Fruit fly (Drosophila melanogaster) whole organism, embryonic: Measurements from ENCODE around the gene CG7766.

Source experiments
- Adf1 ChIP-seq: fragments of 200-800 bp; sonication (Bioruptor generic); IDR thresholded peaks from 2 replicates; pipeline ENCODE4 v1.3.6; 2022; ENCODE audit warnings: missing biosample characterization, missing genetic modification characterization
- B-H1 ChIP-seq: fragments of 200-800 bp; sonication (Bioruptor generic); IDR thresholded peaks from 3 replicates; pipeline ENCODE4 v1.3.6; 2022; ENCODE audit warnings: missing biosample characterization, missing genetic modification characterization
- Bteb2 ChIP-seq: fragments of 200-800 bp; sonication (Bioruptor generic); optimal IDR thresholded peaks from 2 replicates; lab custom pipeline; 2016; ENCODE audit warnings: missing biosample characterization, missing genetic modification characterization
- CG10209 ChIP-seq: fragments of 200-800 bp; sonication (Bioruptor generic); optimal IDR thresholded peaks from 3 replicates; lab custom pipeline; 2017; ENCODE audit warnings: missing biosample characterization, mild to moderate bottlenecking, missing genetic modification characterization, missing genetic modification reagents
- CG10267 ChIP-seq: fragments of 200-800 bp; sonication (Bioruptor generic); optimal IDR thresholded peaks from 2 replicates; lab custom pipeline; 2018; ENCODE audit warnings: missing biosample characterization, mild to moderate bottlenecking, missing genetic modification characterization, moderate library complexity
- CG11456 ChIP-seq: fragments of 200-800 bp; sonication (Bioruptor generic); IDR thresholded peaks from 3 replicates; pipeline ENCODE4 v1.3.6; 2022; ENCODE audit warnings: missing biosample characterization, missing genetic modification characterization
- CG12236 ChIP-seq: fragments of 200-800 bp; sonication (Bioruptor generic); optimal IDR thresholded peaks from 2 replicates; lab custom pipeline; 2016; ENCODE audit warnings: missing biosample characterization, missing genetic modification characterization
- CG12299 ChIP-seq: fragments of 200-800 bp; sonication (Bioruptor generic); optimal IDR thresholded peaks from 2 replicates; lab custom pipeline; 2018; ENCODE audit warnings: missing biosample characterization, mild to moderate bottlenecking, missing genetic modification characterization
- CG14441 ChIP-seq: fragments of 200-800 bp; sonication (Bioruptor generic); IDR thresholded peaks from 2 replicates; pipeline ENCODE4 v1.3.6; 2022; ENCODE audit warnings: missing biosample characterization, missing genetic modification characterization
- CG14965 ChIP-seq: fragments of 200-800 bp; sonication (Bioruptor generic); optimal IDR thresholded peaks from 2 replicates; lab custom pipeline; 2016; ENCODE audit warnings: missing biosample characterization, missing genetic modification characterization, borderline replicate concordance
- CG15479 ChIP-seq: fragments of 200-800 bp; sonication (Bioruptor generic); optimal IDR thresholded peaks from 3 replicates; lab custom pipeline; 2019; ENCODE audit warnings: missing biosample characterization, mild to moderate bottlenecking, missing genetic modification characterization, moderate library complexity
- CG16779 ChIP-seq: fragments of 200-800 bp; sonication (Bioruptor generic); IDR thresholded peaks from 2 replicates; pipeline ENCODE4 v1.3.6; 2022; ENCODE audit warnings: missing biosample characterization, missing genetic modification characterization
- CG2712 ChIP-seq: fragments of 200-800 bp; optimal IDR thresholded peaks from 3 replicates; lab custom pipeline; 2019; ENCODE audit warnings: missing biosample characterization, mild to moderate bottlenecking, missing genetic modification characterization, moderate library complexity
- CG32532 ChIP-seq: fragments of 200-800 bp; sonication (Bioruptor generic); IDR thresholded peaks from 2 replicates; pipeline ENCODE4 v1.3.6; 2022; ENCODE audit warnings: missing biosample characterization, missing genetic modification characterization
- CG3847 ChIP-seq: fragments of 200-800 bp; sonication (Bioruptor generic); IDR thresholded peaks from 2 replicates; pipeline ENCODE4 v1.3.6; 2022; ENCODE audit warnings: missing biosample characterization, missing genetic modification characterization
- CG42726 ChIP-seq: fragments of 200-800 bp; sonication (Bioruptor generic); IDR thresholded peaks from 2 replicates; pipeline ENCODE4 v1.3.6; 2022; ENCODE audit warnings: missing biosample characterization, missing genetic modification characterization; ENCODE audit not compliant: partially characterized antibody
- CG4328 ChIP-seq: fragments of 200-800 bp; sonication (Bioruptor generic); optimal IDR thresholded peaks from 3 replicates; lab custom pipeline; 2017; ENCODE audit warnings: missing biosample characterization, missing genetic modification reagents, missing genetic modification characterization
- CG4404 ChIP-seq: fragments of 200-800 bp; sonication (Bioruptor generic); IDR thresholded peaks from 2 replicates; pipeline ENCODE4 v1.3.6; 2022; ENCODE audit warnings: missing biosample characterization, missing genetic modification characterization
- CG5953 ChIP-seq: fragments of 200-800 bp; sonication (Bioruptor generic); IDR thresholded peaks from 2 replicates; pipeline ENCODE4 v1.3.6; 2022; ENCODE audit warnings: missing biosample characterization, missing genetic modification characterization
- CG8089 ChIP-seq: fragments of 200-800 bp; sonication (Bioruptor generic); optimal IDR thresholded peaks from 3 replicates; lab custom pipeline; 2016; ENCODE audit warnings: missing biosample characterization, missing genetic modification characterization
- CG8765 ChIP-seq: fragments of 200-800 bp; sonication (Bioruptor generic); IDR thresholded peaks from 2 replicates; pipeline ENCODE4 v1.3.6; 2022; ENCODE audit warnings: missing biosample characterization, missing genetic modification characterization
- Camta ChIP-seq: fragments of 200-800 bp; sonication (Bioruptor generic); optimal IDR thresholded peaks from 2 replicates; lab custom pipeline; 2016; ENCODE audit warnings: missing biosample characterization, missing genetic modification characterization
- D ChIP-seq, 2 experiments: fragments of 200-800 bp in 1 of 2; fragments of >200 bp in 1 of 2; sonication (Bioruptor generic) in 1 of 2; optimal IDR thresholded peaks; 2 replicates in 1 of 2; 3 replicates in 1 of 2; lab custom pipeline; 2017; ENCODE audit warnings: mild to moderate bottlenecking in 1 of 2, missing biosample characterization in 1 of 2, missing genetic modification characterization in 1 of 2, missing genetic modification reagents in 1 of 2
- E2f2 ChIP-seq: fragments of 200-800 bp; sonication (Bioruptor generic); IDR thresholded peaks from 2 replicates; pipeline ENCODE4 v1.3.6; 2022; ENCODE audit warnings: missing biosample characterization, missing genetic modification characterization
- HLHmδ ChIP-seq: fragments of 200-800 bp; sonication (Bioruptor generic); optimal IDR thresholded peaks from 2 replicates; lab custom pipeline; 2018; ENCODE audit warnings: missing biosample characterization, mild to moderate bottlenecking, missing genetic modification characterization, moderate library complexity
- Hmx ChIP-seq: fragments of 200-800 bp; sonication (Bioruptor generic); optimal IDR thresholded peaks from 2 replicates; lab custom pipeline; 2016; ENCODE audit warnings: missing biosample characterization, missing genetic modification characterization
- NK7.1 ChIP-seq: fragments of 200-800 bp; sonication (Bioruptor generic); optimal IDR thresholded peaks from 3 replicates; lab custom pipeline; 2016; ENCODE audit warnings: missing biosample characterization, missing genetic modification characterization
- Optix ChIP-seq: fragments of 200-800 bp; sonication (Bioruptor generic); IDR thresholded peaks from 3 replicates; pipeline ENCODE4 v1.3.6; 2022; ENCODE audit warnings: missing biosample characterization, missing genetic modification characterization
- Ravus ChIP-seq: fragments of 200-800 bp; sonication (Bioruptor generic); IDR thresholded peaks from 2 replicates; pipeline ENCODE4 v1.3.6; 2022; ENCODE audit warnings: missing biosample characterization, missing genetic modification characterization
- Six4 ChIP-seq: fragments of 200-800 bp; sonication (Bioruptor generic); optimal IDR thresholded peaks from 2 replicates; lab custom pipeline; 2016; ENCODE audit warnings: missing biosample characterization, missing genetic modification characterization
- Sry-β ChIP-seq: fragments of 200-800 bp; sonication (Bioruptor generic); optimal IDR thresholded peaks from 2 replicates; lab custom pipeline; 2018; ENCODE audit warnings: missing biosample characterization, mild to moderate bottlenecking, missing genetic modification characterization, moderate library complexity
- ash1 ChIP-seq: fragments of 200-800 bp; sonication (Bioruptor generic); optimal IDR thresholded peaks from 2 replicates; lab custom pipeline; 2018; ENCODE audit warnings: missing biosample characterization, mild to moderate bottlenecking, missing genetic modification characterization
- caup ChIP-seq: fragments of 200-800 bp; sonication (Bioruptor generic); optimal IDR thresholded peaks from 3 replicates; lab custom pipeline; 2017; ENCODE audit warnings: missing biosample characterization, mild to moderate bottlenecking, missing genetic modification characterization, moderate library complexity; ENCODE audit not compliant: severe bottlenecking
- ci ChIP-seq: fragments of 200-800 bp; sonication (Bioruptor generic); IDR thresholded peaks from 3 replicates; pipeline ENCODE4 v1.3.6; 2022; ENCODE audit warnings: missing biosample characterization, missing genetic modification characterization
- cwo ChIP-seq: fragments of 200-800 bp; sonication (Bioruptor generic); optimal IDR thresholded peaks from 3 replicates; lab custom pipeline; 2017; ENCODE audit warnings: missing biosample characterization, missing genetic modification characterization, mild to moderate bottlenecking, moderate library complexity, missing genetic modification reagents
- dan ChIP-seq: fragments of 200-800 bp; sonication (Bioruptor generic); IDR thresholded peaks from 2 replicates; pipeline ENCODE4 v1.3.6; 2022; ENCODE audit warnings: missing biosample characterization, missing genetic modification characterization
- disco-r ChIP-seq: fragments of 200-800 bp; sonication (Bioruptor generic); optimal IDR thresholded peaks from 2 replicates; lab custom pipeline; 2016; ENCODE audit warnings: missing biosample characterization, missing genetic modification characterization
- dm ChIP-seq: fragments of 200-800 bp; sonication (Bioruptor generic); optimal IDR thresholded peaks from 3 replicates; lab custom pipeline; 2016; ENCODE audit warnings: missing biosample characterization, missing genetic modification characterization
- emc ChIP-seq: fragments of 200-800 bp; sonication (Bioruptor generic); optimal IDR thresholded peaks from 2 replicates; lab custom pipeline; 2016; ENCODE audit warnings: missing biosample characterization, missing genetic modification characterization
- gro ChIP-seq: fragments of 200-800 bp; sonication (Bioruptor generic); optimal IDR thresholded peaks from 2 replicates; lab custom pipeline; 2016; ENCODE audit warnings: missing biosample characterization, missing genetic modification characterization
- gt ChIP-seq: fragments of 200-800 bp; sonication (Bioruptor generic); IDR thresholded peaks from 2 replicates; pipeline ENCODE4 v1.3.6; 2022; ENCODE audit warnings: missing biosample characterization, missing genetic modification characterization
- h ChIP-seq: fragments of >200 bp; optimal IDR thresholded peaks from 2 replicates; lab custom pipeline; 2017
- insv ChIP-seq, 2 experiments: fragments of 200-800 bp; sonication (Bioruptor generic); optimal IDR thresholded peaks; 3 replicates each; lab custom pipeline; 2016 to 2018; ENCODE audit warnings: missing biosample characterization in 2 of 2, missing genetic modification characterization in 2 of 2
- inv ChIP-seq: fragments of 200-800 bp; sonication (Bioruptor generic); IDR thresholded peaks from 2 replicates; pipeline ENCODE4 v1.3.6; 2022; ENCODE audit warnings: missing biosample characterization, missing genetic modification characterization; ENCODE audit not compliant: partially characterized antibody
- lilli ChIP-seq: fragments of 200-800 bp; sonication (Bioruptor generic); optimal IDR thresholded peaks from 3 replicates; lab custom pipeline; 2016; ENCODE audit warnings: missing biosample characterization, missing genetic modification characterization
- sim ChIP-seq: fragments of 200-800 bp; sonication (Bioruptor generic); IDR thresholded peaks from 2 replicates; pipeline ENCODE4 v1.3.6; 2022; ENCODE audit warnings: missing biosample characterization, missing genetic modification characterization
- ssp ChIP-seq: fragments of 200-800 bp; sonication (Bioruptor generic); IDR thresholded peaks from 2 replicates; pipeline ENCODE4 v1.3.6; 2022; ENCODE audit warnings: missing biosample characterization, missing genetic modification characterization
- ttk ChIP-seq: fragments of 200-800 bp; sonication (Bioruptor generic); IDR thresholded peaks from 2 replicates; pipeline ENCODE4 v2.1.2; 2022; ENCODE audit warnings: missing biosample characterization, missing genetic modification characterization
- tx ChIP-seq: fragments of 200-800 bp; sonication (Bioruptor generic); optimal IDR thresholded peaks from 2 replicates; lab custom pipeline; 2016; ENCODE audit warnings: missing biosample characterization, missing genetic modification characterization
- unpg ChIP-seq: fragments of 200-800 bp; sonication (Bioruptor generic); optimal IDR thresholded peaks from 3 replicates; lab custom pipeline; 2018; ENCODE audit warnings: missing biosample characterization, mild to moderate bottlenecking, missing genetic modification characterization, moderate library complexity
- wdn ChIP-seq: fragments of 200-800 bp; sonication (Bioruptor generic); IDR thresholded peaks from 2 replicates; pipeline ENCODE4 v1.3.6; 2022; ENCODE audit warnings: missing biosample characterization, missing genetic modification characterization

CG7766 gene

DNA sequence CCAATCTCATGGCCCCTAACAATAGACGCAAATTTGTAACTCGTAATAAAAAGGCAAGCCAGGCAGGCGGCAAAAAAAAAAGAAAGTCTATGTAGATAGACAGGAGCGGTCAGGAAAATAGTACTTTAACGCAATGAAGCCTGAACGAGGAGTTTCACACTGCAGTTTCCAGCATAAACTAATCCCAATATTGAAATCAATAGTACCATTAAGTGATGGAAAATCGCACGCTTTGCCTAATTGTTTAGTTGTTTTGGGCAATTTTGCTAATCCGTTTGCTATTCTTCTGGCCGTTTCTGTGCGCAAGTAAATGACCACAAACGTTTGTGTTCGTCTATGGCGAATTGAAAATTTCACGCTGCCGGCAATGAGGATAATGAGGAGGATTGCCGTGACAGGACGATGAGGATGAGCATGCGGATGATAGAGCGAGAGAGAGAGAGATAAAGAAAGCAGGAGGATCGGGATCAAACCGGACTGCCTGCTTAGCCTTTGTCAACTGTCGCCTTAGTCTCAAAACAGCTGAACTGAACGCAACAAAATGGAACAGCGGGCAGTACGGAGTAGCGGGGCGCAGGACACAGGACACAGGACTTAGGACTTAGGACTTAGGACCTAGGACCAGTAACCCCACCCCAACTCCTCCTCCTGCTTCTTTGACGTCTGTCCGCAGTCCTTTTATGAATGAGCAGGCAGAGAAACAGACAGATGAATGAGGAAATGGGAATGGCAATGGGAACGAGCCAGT, 23.9 kb upstream of the CG7766 start (continued):
- no peak for TF ChIP-seq Optix (GFP tag; lab: Robert Waterston, UW)
- TF ChIP-seq CG42726 (GFP tag; lab: Robert Waterston, UW): no peak
- no peak for TF ChIP-seq ash1 (GFP tag; lab: Kevin White, UChicago)
- TF ChIP-seq dan (GFP tag; lab: Robert Waterston, UW): no peak
- no peak for TF ChIP-seq E2f2 (GFP tag; lab: Robert Waterston, UW)
- TF ChIP-seq CG5953 (GFP tag; lab: Robert Waterston, UW): no peak
- no peak for TF ChIP-seq Hmx (GFP tag; lab: Kevin White, UChicago)
- TF ChIP-seq CG32532 (GFP tag; lab: Robert Waterston, UW): no peak
- 0 out of 3 replicates have a peak, but pooled peaks have one; percentile 13 for TF ChIP-seq ci (GFP tag; lab: Robert Waterston, UW)
- peak; percentile 67 for TF ChIP-seq CG15479 (GFP tag; lab: Kevin White, UChicago)
- no peak for TF ChIP-seq dm
- TF ChIP-seq caup (GFP tag; lab: Kevin White, UChicago): no peak
- TF ChIP-seq CG10267 (tag; lab: Kevin White, UChicago): no peak
- no peak for TF ChIP-seq B-H1 (GFP tag; lab: Robert Waterston, UW)
- no peak for TF ChIP-seq ssp (GFP tag; lab: Robert Waterston, UW)
- TF ChIP-seq CG16779 (GFP tag; lab: Robert Waterston, UW): no peak
- TF ChIP-seq insv (GFP tag; optimal IDR thresholded peaks at IDR 0.05; lab: Kevin White, UChicago): peak in 1 of 2 experiments; percentile 47
- no peak for TF ChIP-seq NK7.1 (GFP tag; lab: Kevin White, UChicago)
- no peak for TF ChIP-seq Sry-β (GFP tag; lab: Kevin White, UChicago)
- TF ChIP-seq gro (GFP tag; lab: Kevin White, UChicago): no peak
- no peak for TF ChIP-seq Bteb2 (GFP tag; lab: Kevin White, UChicago)
- TF ChIP-seq CG12299 (tag; lab: Kevin White, UChicago): no peak
- TF ChIP-seq CG8089 (GFP tag; lab: Kevin White, UChicago): no peak
- TF ChIP-seq HLHmδ: no peak
- peak; percentile 23 for TF ChIP-seq unpg
- no peak for TF ChIP-seq wdn (GFP tag; lab: Robert Waterston, UW)
- TF ChIP-seq ttk (GFP tag; lab: Robert Waterston, UW): no peak
- no peak for TF ChIP-seq Six4 (GFP tag; lab: Kevin White, UChicago)
- TF ChIP-seq gt: no peak
- TF ChIP-seq sim: no peak
- TF ChIP-seq CG4404 (GFP tag; lab: Robert Waterston, UW): no peak
- TF ChIP-seq CG3847 (GFP tag; lab: Robert Waterston, UW): no peak
- no peak for TF ChIP-seq Ravus (GFP tag; lab: Robert Waterston, UW)
- TF ChIP-seq disco-r (GFP tag; lab: Kevin White, UChicago): no peak
- TF ChIP-seq CG2712: peak; percentile 20
- TF ChIP-seq cwo (GFP tag; lab: Kevin White, UChicago): no peak
- no peak for TF ChIP-seq tx (GFP tag; lab: Kevin White, UChicago)
- no peak for TF ChIP-seq CG12236 (GFP tag; lab: Kevin White, UChicago)
- TF ChIP-seq CG14441: no peak
- TF ChIP-seq CG10209 (GFP tag; lab: Kevin White, UChicago): no peak
- no peak for TF ChIP-seq CG4328 (GFP tag; lab: Kevin White, UChicago)
- no peak for TF ChIP-seq emc (GFP tag; lab: Kevin White, UChicago)
- no peak for TF ChIP-seq CG14965 (GFP tag; lab: Kevin White, UChicago)
- TF ChIP-seq Adf1 (GFP tag; lab: Robert Waterston, UW): no peak
- TF ChIP-seq lilli: no peak
- no peak for TF ChIP-seq CG8765 (GFP tag; lab: Robert Waterston, UW)
- no peak for TF ChIP-seq CG11456 (GFP tag; lab: Robert Waterston, UW)
- no peak for TF ChIP-seq inv (GFP tag; lab: Robert Waterston, UW)
- peak; percentile 85 for TF ChIP-seq D (optimal IDR thresholded peaks at IDR 0.05; lab: Kevin White, UChicago)
- TF ChIP-seq D (GFP tag; optimal IDR thresholded peaks at IDR 0.05; lab: Kevin White, UChicago): no peak
- no peak for TF ChIP-seq Camta (GFP tag; lab: Kevin White, UChicago)
- TF ChIP-seq h (lab: Kevin White, UChicago): no peak
